Worm (Caenorhabditis elegans) whole organism, L3 larva: ENCODE measurements around the gene alkb-1.

ENCODE experiments used
- R02D3.7 ChIP-seq: fragments of 150-350 bp; optimal IDR thresholded peaks from 2 replicates; lab custom pipeline; 2014; ENCODE audit warnings: missing biosample characterization, missing genetic modification characterization
- ZK546.5 ChIP-seq: sonication (generic microtip); optimal IDR thresholded peaks from 2 replicates; lab custom pipeline; 2017; ENCODE audit warnings: missing biosample characterization, missing genetic modification characterization
- aly-2 ChIP-seq: fragments of 150-350 bp; optimal IDR thresholded peaks from 2 replicates; lab custom pipeline; 2014; ENCODE audit warnings: missing biosample characterization, missing genetic modification characterization
- ama-1 ChIP-seq: fragments of 150-350 bp; optimal IDR thresholded peaks from 2 replicates; lab custom pipeline; 2018
- ceh-16 ChIP-seq: sonication (generic microtip); optimal IDR thresholded peaks from 2 replicates; lab custom pipeline; 2017; ENCODE audit warnings: missing biosample characterization, missing genetic modification characterization
- ceh-28 ChIP-seq: fragments of 150-350 bp; optimal IDR thresholded peaks from 2 replicates; lab custom pipeline; 2014; ENCODE audit warnings: missing biosample characterization, missing genetic modification reagents, missing genetic modification characterization
- ceh-9 ChIP-seq: sonication (generic microtip); optimal IDR thresholded peaks from 2 replicates; lab custom pipeline; 2018; ENCODE audit warnings: missing biosample characterization, missing genetic modification characterization
- daf-12 ChIP-seq: fragments of 150-350 bp; optimal IDR thresholded peaks from 2 replicates; lab custom pipeline; 2014; ENCODE audit warnings: missing biosample characterization, missing genetic modification reagents, missing genetic modification characterization
- egl-27 ChIP-seq: sonication (generic microtip); optimal IDR thresholded peaks from 4 replicates; lab custom pipeline; 2017; ENCODE audit warnings: missing biosample characterization, missing genetic modification reagents, missing genetic modification characterization
- egl-5 ChIP-seq: fragments of 150-350 bp; optimal IDR thresholded peaks from 2 replicates; lab custom pipeline; 2017; ENCODE audit warnings: missing biosample characterization, missing genetic modification reagents, missing genetic modification characterization, inconsistent platforms
- elt-1 ChIP-seq: fragments of 150-350 bp; optimal IDR thresholded peaks from 2 replicates; lab custom pipeline; 2014; ENCODE audit warnings: missing biosample characterization, missing genetic modification characterization
- elt-2 ChIP-seq: sonication (generic microtip); optimal IDR thresholded peaks from 2 replicates; lab custom pipeline; 2016; ENCODE audit warnings: missing genetic modification reagents, mild to moderate bottlenecking, missing genetic modification characterization, missing compliant biosample characterization
- fkh-10 ChIP-seq: sonication (generic microtip); optimal IDR thresholded peaks from 2 replicates; lab custom pipeline; 2017; ENCODE audit warnings: missing biosample characterization, missing genetic modification reagents, missing genetic modification characterization
- fkh-2 ChIP-seq: fragments of 150-350 bp; optimal IDR thresholded peaks from 2 replicates; lab custom pipeline; 2014; ENCODE audit warnings: missing biosample characterization, missing genetic modification reagents, missing genetic modification characterization
- jun-1 ChIP-seq: fragments of 150-350 bp; optimal IDR thresholded peaks from 2 replicates; lab custom pipeline; 2014; ENCODE audit warnings: missing biosample characterization, missing genetic modification reagents, missing genetic modification characterization
- lin-15B ChIP-seq: fragments of 150-350 bp; optimal IDR thresholded peaks from 2 replicates; lab custom pipeline; 2014; ENCODE audit warnings: missing biosample characterization, missing genetic modification characterization
- lin-39 ChIP-seq: fragments of 150-350 bp; optimal IDR thresholded peaks from 2 replicates; lab custom pipeline; 2018; ENCODE audit warnings: missing biosample characterization, missing genetic modification reagents, missing genetic modification characterization
- lsy-12 ChIP-seq: sonication (generic microtip); optimal IDR thresholded peaks from 2 replicates; lab custom pipeline; 2016; ENCODE audit warnings: mild to moderate bottlenecking, missing genetic modification characterization, missing compliant biosample characterization
- mdl-1 ChIP-seq: fragments of 150-350 bp; optimal IDR thresholded peaks from 2 replicates; lab custom pipeline; 2014; ENCODE audit warnings: missing biosample characterization, missing genetic modification characterization
- mml-1 ChIP-seq: fragments of 150-350 bp; sonication (generic microtip); optimal IDR thresholded peaks from 3 replicates; lab custom pipeline; 2014; ENCODE audit warnings: missing biosample characterization, missing genetic modification characterization
- nfya-1 ChIP-seq: sonication (generic microtip); optimal IDR thresholded peaks from 2 replicates; lab custom pipeline; 2017; ENCODE audit warnings: missing genetic modification characterization, mild to moderate bottlenecking, missing compliant biosample characterization, antibody characterized with exemption, moderate library complexity; ENCODE audit not compliant: insufficient read depth
- nhr-11 ChIP-seq: fragments of 150-350 bp; optimal IDR thresholded peaks from 2 replicates; lab custom pipeline; 2014; ENCODE audit warnings: missing biosample characterization, missing genetic modification characterization
- nhr-12 ChIP-seq: fragments of 150-350 bp; optimal IDR thresholded peaks from 2 replicates; lab custom pipeline; 2014; ENCODE audit warnings: missing biosample characterization, missing genetic modification characterization
- nhr-23 ChIP-seq: fragments of 150-350 bp; optimal IDR thresholded peaks from 2 replicates; lab custom pipeline; 2014; ENCODE audit warnings: missing biosample characterization, missing genetic modification reagents, missing genetic modification characterization
- nhr-237 ChIP-seq: fragments of 150-350 bp; optimal IDR thresholded peaks from 2 replicates; lab custom pipeline; 2014; ENCODE audit warnings: missing biosample characterization, missing genetic modification characterization
- nhr-25 ChIP-seq: sonication (generic microtip); optimal IDR thresholded peaks from 2 replicates; lab custom pipeline; 2017; ENCODE audit warnings: missing biosample characterization, missing genetic modification characterization
- nhr-28 ChIP-seq: fragments of 150-350 bp; optimal IDR thresholded peaks from 2 replicates; lab custom pipeline; 2014; ENCODE audit warnings: missing biosample characterization, missing genetic modification characterization
- nhr-43 ChIP-seq: sonication (generic microtip); optimal IDR thresholded peaks from 2 replicates; lab custom pipeline; 2016; ENCODE audit warnings: mild to moderate bottlenecking, missing genetic modification characterization, missing compliant biosample characterization; ENCODE audit not compliant: poor library complexity, severe bottlenecking
- nhr-67 ChIP-seq: fragments of 150-350 bp; optimal IDR thresholded peaks from 2 replicates; lab custom pipeline; 2014; ENCODE audit warnings: missing biosample characterization, missing genetic modification characterization
- nhr-76 ChIP-seq: fragments of 150-350 bp; sonication (generic microtip); optimal IDR thresholded peaks from 5 replicates; lab custom pipeline; 2014; ENCODE audit warnings: missing biosample characterization, missing genetic modification characterization
- nhr-77 ChIP-seq: fragments of 150-350 bp; optimal IDR thresholded peaks from 2 replicates; lab custom pipeline; 2014; ENCODE audit warnings: missing biosample characterization, missing genetic modification characterization
- pha-4 ChIP-seq: fragments of 150-350 bp; optimal IDR thresholded peaks from 2 replicates; lab custom pipeline; 2014; ENCODE audit warnings: missing biosample characterization, missing genetic modification reagents, missing genetic modification characterization
- pqm-1 ChIP-seq: fragments of 150-350 bp; optimal IDR thresholded peaks from 2 replicates; lab custom pipeline; 2017; ENCODE audit warnings: missing biosample characterization, missing genetic modification characterization, inconsistent platforms
- sea-2 ChIP-seq: fragments of 150-350 bp; sonication (generic microtip); optimal IDR thresholded peaks from 4 replicates; lab custom pipeline; 2014; ENCODE audit warnings: missing biosample characterization, missing genetic modification reagents, missing genetic modification characterization
- skn-1 ChIP-seq: fragments of 150-350 bp; optimal IDR thresholded peaks from 2 replicates; lab custom pipeline; 2014; ENCODE audit warnings: missing biosample characterization, missing genetic modification characterization
- snpc-4 ChIP-seq: fragments of 150-350 bp; optimal IDR thresholded peaks from 2 replicates; lab custom pipeline; 2014; ENCODE audit warnings: missing biosample characterization, missing genetic modification characterization
- tbx-2 ChIP-seq: sonication (generic microtip); optimal IDR thresholded peaks from 2 replicates; lab custom pipeline; 2016; ENCODE audit warnings: mild to moderate bottlenecking, missing genetic modification characterization, missing compliant biosample characterization
- unc-39 ChIP-seq: sonication (generic microtip); optimal IDR thresholded peaks from 4 replicates; lab custom pipeline; 2017; ENCODE audit warnings: missing biosample characterization, missing genetic modification characterization
- unc-62 ChIP-seq: fragments of 150-350 bp; sonication (generic microtip); optimal IDR thresholded peaks from 4 replicates; lab custom pipeline; 2014; ENCODE audit warnings: missing biosample characterization, missing genetic modification reagents, missing genetic modification characterization
- zag-1 ChIP-seq: fragments of 150-350 bp; optimal IDR thresholded peaks from 2 replicates; lab custom pipeline; 2014; ENCODE audit warnings: missing biosample characterization, missing genetic modification characterization
- ztf-11 ChIP-seq: fragments of 150-350 bp; optimal IDR thresholded peaks from 2 replicates; lab custom pipeline; 2014; ENCODE audit warnings: missing biosample characterization, missing genetic modification characterization

Gene alkb-1

ce11 chrII:1401474-1401873 lies 10.7 kb upstream of the alkb-1 start, which contains the start of gene Y51H7C.8:
Gene Y51H7C.8 (plus strand): TSS chrII:1401774.
- no peak for TF ChIP-seq pha-4 (tag; lab: Kevin White, UChicago)
- TF ChIP-seq ZK546.5 (tag; lab: Kevin White, UChicago) = no peak
- TF ChIP-seq nhr-77 (tag; lab: Kevin White, UChicago) = no peak
- no peak for TF ChIP-seq skn-1
- no peak for TF ChIP-seq elt-2 (tag; lab: Kevin White, UChicago)
- TF ChIP-seq egl-5 = no peak
- TF ChIP-seq mml-1 (tag; lab: Kevin White, UChicago) = no peak
- TF ChIP-seq lin-39 (tag; lab: Kevin White, UChicago) = no peak
- TF ChIP-seq nhr-12 = no peak
- no peak for TF ChIP-seq nhr-237 (tag; lab: Kevin White, UChicago)
- no peak for TF ChIP-seq daf-12 (tag; lab: Kevin White, UChicago)
- TF ChIP-seq nhr-11 (tag; lab: Kevin White, UChicago) = no peak
- no peak for TF ChIP-seq ceh-9 (tag; lab: Kevin White, UChicago)
- TF ChIP-seq unc-62 = no peak
- TF ChIP-seq nhr-23 = no peak

- TF ChIP-seq fkh-2 (tag; lab: Kevin White, UChicago) (no peak), egl-5 (no peak), nhr-23 (peak; percentile 65), ama-1 (no peak), elt-2 (tag; lab: Kevin White, UChicago) (peak; percentile 22), jun-1 (tag; lab: Kevin White, UChicago) (no peak), lin-39 (tag; lab: Kevin White, UChicago) (peak; percentile 24), nhr-76 (no peak), zag-1 (tag; lab: Kevin White, UChicago) (no peak), ceh-16 (tag; lab: Kevin White, UChicago) (no peak), lsy-12 (tag; lab: Kevin White, UChicago) (no peak), tbx-2 (tag; lab: Kevin White, UChicago) (peak; percentile 18), nfya-1 (tag; lab: Kevin White, UChicago) (no peak), nhr-237 (tag; lab: Kevin White, UChicago) (no peak), pqm-1 (tag; lab: Kevin White, UChicago) (no peak), ztf-11 (tag; lab: Kevin White, UChicago) (no peak), ZK546.5 (tag; lab: Kevin White, UChicago) (no peak), mml-1 (tag; lab: Kevin White, UChicago) (no peak), elt-1 (tag; lab: Kevin White, UChicago) (no peak), R02D3.7 (tag; lab: Kevin White, UChicago) (peak; percentile 36), nhr-67 (tag; lab: Kevin White, UChicago) (no peak), unc-39 (no peak), fkh-10 (GFP tag; lab: Kevin White, UChicago) (no peak), snpc-4 (no peak), sea-2 (GFP tag; lab: Kevin White, UChicago) (no peak), lin-15B (tag; lab: Kevin White, UChicago) (peak; percentile 75), ceh-28 (no peak), skn-1 (no peak)
Measured at ce11 chrII:1402167-1402619, 10.0 kb upstream of the alkb-1 start, which contains the start of gene Y51H7C.7. Gene Y51H7C.7 (plus strand): TSS chrII:1402569.

ce11 chrII:1403056-1403455 lies 9.2 kb upstream of the alkb-1 start, which contains the start of the genes Y51H7C.41 and cogc-4:
Gene Y51H7C.41 (plus strand): TSS chrII:1403321.
Gene cogc-4 (plus strand): TSS chrII:1403441.
- TF ChIP-seq nhr-25 (no peak), aly-2 (tag; lab: Kevin White, UChicago) (no peak), mdl-1 (tag; lab: Kevin White, UChicago) (no peak), nhr-28 (tag; lab: Kevin White, UChicago) (no peak), nhr-43 (tag; lab: Kevin White, UChicago) (no peak), mml-1 (tag; lab: Kevin White, UChicago) (no peak), nhr-11 (tag; lab: Kevin White, UChicago) (no peak), snpc-4 (no peak), egl-5 (no peak), lin-15B (tag; lab: Kevin White, UChicago) (no peak), nhr-76 (no peak), sea-2 (GFP tag; lab: Kevin White, UChicago) (no peak), nhr-237 (tag; lab: Kevin White, UChicago) (no peak), nfya-1 (tag; lab: Kevin White, UChicago) (no peak), egl-27 (tag; lab: Kevin White, UChicago) (no peak), ceh-9 (tag; lab: Kevin White, UChicago) (no peak), zag-1 (tag; lab: Kevin White, UChicago) (no peak), unc-39 (no peak), pha-4 (tag; lab: Kevin White, UChicago) (no peak)
